Fruit fly (Drosophila melanogaster): ENCODE measurements around the gene Eip93F.

dm6 chr3R:22003508-22003907 is 54.6 kb downstream of the Eip93F start:
- no peak for TF ChIP-seq psq (GFP tag; optimal IDR thresholded peaks at IDR 0.05)
- no peak for TF ChIP-seq lola (GFP tag; optimal IDR thresholded peaks at IDR 0.05)
- TF ChIP-seq Hr83 (GFP tag; optimal IDR thresholded peaks at IDR 0.05; ENCODE audit: poor library complexity, severe bottlenecking): no peak
